Worm (Caenorhabditis elegans) whole organism, L1 larva: Measurements from ENCODE around the gene srx-119.

ENCODE experiments used
- nhr-237 ChIP-seq: fragments of 150-350 bp; optimal IDR thresholded peaks from 2 replicates; lab custom pipeline; 2014; ENCODE audit warnings: missing biosample characterization, missing genetic modification characterization
- nhr-76 ChIP-seq: sonication (generic microtip); optimal IDR thresholded peaks from 2 replicates; lab custom pipeline; 2017; ENCODE audit warnings: missing biosample characterization, missing genetic modification characterization
- snu-23 ChIP-seq: sonication (generic microtip); optimal IDR thresholded peaks from 2 replicates; lab custom pipeline; 2016; ENCODE audit warnings: missing genetic modification characterization, missing compliant biosample characterization

ce11 chrII:12550940-12551339 is 22.9 kb downstream of the srx-119 start:
- TF ChIP-seq nhr-237 (tag; lab: Kevin White, UChicago) (no peak), snu-23 (GFP tag; lab: Kevin White, UChicago) (no peak), nhr-76 (tag; lab: Kevin White, UChicago) (no peak)
